Worm (Caenorhabditis elegans) whole organism, L4 larva: ENCODE measurements around the gene nhr-117.

Source experiments
- aha-1 ChIP-seq: fragments of 150-350 bp; peaks from one replicate; lab custom pipeline; 2014; ENCODE audit warnings: missing biosample characterization, missing genetic modification characterization
- aly-2 ChIP-seq: sonication (generic microtip); optimal IDR thresholded peaks from 2 replicates; lab custom pipeline; 2018; ENCODE audit warnings: missing biosample characterization, missing genetic modification characterization
- ceh-62 ChIP-seq: sonication (generic microtip); optimal IDR thresholded peaks from 2 replicates; lab custom pipeline; 2017; ENCODE audit warnings: missing biosample characterization, missing genetic modification characterization
- dpl-1 ChIP-seq: fragments of 150-350 bp; optimal IDR thresholded peaks from 2 replicates; lab custom pipeline; 2014; ENCODE audit warnings: missing biosample characterization, missing genetic modification reagents, missing genetic modification characterization
- duxl-1 ChIP-seq: sonication (generic microtip); optimal IDR thresholded peaks from 2 replicates; lab custom pipeline; 2016; ENCODE audit warnings: mild to moderate bottlenecking, missing genetic modification characterization, moderate library complexity, missing compliant biosample characterization; ENCODE audit not compliant: poor library complexity
- hif-1 ChIP-seq, 2 experiments: sonication (generic microtip); optimal IDR thresholded peaks; 2 replicates each; lab custom pipeline; 2016 to 2017; ENCODE audit warnings: missing compliant biosample characterization in 2 of 2, missing genetic modification characterization in 2 of 2, missing genetic modification reagents in 2 of 2, missing genotype in 2 of 2, mild to moderate bottlenecking in 1 of 2
- lsy-2 ChIP-seq, 2 experiments: fragments of 150-350 bp in 1 of 2; sonication (generic microtip) in 1 of 2; optimal IDR thresholded peaks; 2 replicates each; lab custom pipeline; 2014 to 2017; ENCODE audit warnings: missing biosample characterization in 2 of 2, missing genetic modification characterization in 2 of 2
- nhr-237 ChIP-seq: sonication (generic microtip); optimal IDR thresholded peaks from 2 replicates; lab custom pipeline; 2017; ENCODE audit warnings: missing biosample characterization, missing genetic modification characterization
- nhr-25 ChIP-seq: sonication (generic microtip); optimal IDR thresholded peaks from 2 replicates; lab custom pipeline; 2017; ENCODE audit warnings: missing genetic modification characterization, mild to moderate bottlenecking, missing compliant biosample characterization, antibody characterized with exemption, moderate library complexity, borderline replicate concordance; ENCODE audit not compliant: insufficient read depth
- pha-4 ChIP-seq, 2 experiments: fragments of 150-350 bp in 1 of 2; fragments of 200-800 bp in 1 of 2; sonication (Bioruptor generic) in 1 of 2; IDR thresholded peaks in 1 of 2; optimal IDR thresholded peaks in 1 of 2; 2 replicates each; pipeline versions ENCODE4 v1.3.6 to Lab custom; 2014 to 2022; ENCODE audit warnings: missing genetic modification characterization in 2 of 2, missing genetic modification reagents in 2 of 2, missing biosample characterization in 1 of 2, missing compliant biosample characterization in 1 of 2
- snpc-1.2 ChIP-seq: fragments of 200-800 bp; sonication (Bioruptor generic); IDR thresholded peaks from 2 replicates; pipeline ENCODE4 v1.3.6; 2022; ENCODE audit warnings: missing genetic modification reagents, missing genetic modification characterization, missing compliant biosample characterization
- tag-97 ChIP-seq: fragments of 200-800 bp; sonication (Bioruptor generic); IDR thresholded peaks from 2 replicates; pipeline ENCODE4 v1.3.6; 2022; ENCODE audit warnings: missing genetic modification characterization, missing compliant biosample characterization
- unc-130 ChIP-seq: sonication (generic microtip); optimal IDR thresholded peaks from 2 replicates; lab custom pipeline; 2016; ENCODE audit warnings: missing genetic modification reagents, missing genetic modification characterization, missing compliant biosample characterization
- unc-39 ChIP-seq: sonication (generic microtip); optimal IDR thresholded peaks from 2 replicates; lab custom pipeline; 2017; ENCODE audit warnings: missing biosample characterization, missing genetic modification characterization

DNA sequence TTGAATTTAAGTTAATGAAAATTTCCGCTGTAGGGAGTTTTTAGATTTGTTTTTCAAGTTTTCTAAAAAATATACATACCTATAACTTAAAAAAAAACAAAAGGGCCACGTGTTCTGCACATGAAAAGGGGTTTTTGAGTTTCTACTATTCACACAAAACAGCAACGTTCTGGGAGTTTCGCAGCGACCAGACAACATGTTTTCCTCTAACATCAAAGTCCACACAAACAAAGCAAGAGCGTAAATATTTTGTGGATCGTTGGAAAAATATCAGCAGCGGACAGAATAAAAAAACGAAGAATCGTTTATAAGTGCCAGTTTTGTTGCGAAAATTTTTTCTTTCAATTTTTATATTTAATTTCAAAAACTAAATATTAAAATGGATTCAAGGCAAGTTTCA, 22.6 kb upstream of the nhr-117 start, which contains the start of gene alh-2:
- TF ChIP-seq lsy-2 (tag; optimal IDR thresholded peaks at IDR 0.05; lab: Kevin White, UChicago) = no peak
- no peak for TF ChIP-seq unc-39
- TF ChIP-seq aly-2 (tag; lab: Kevin White, UChicago) = no peak
- TF ChIP-seq tag-97 = no peak
- no peak for TF ChIP-seq duxl-1 (tag; lab: Kevin White, UChicago)
- TF ChIP-seq dpl-1 (GFP tag; lab: Kevin White, UChicago) = no peak
- no peak for TF ChIP-seq snpc-1.2 (GFP tag; lab: Robert Waterston, UW)
- TF ChIP-seq unc-130 = no peak
- TF ChIP-seq aha-1 (tag; lab: Kevin White, UChicago) = no peak
- TF ChIP-seq ceh-62 (tag; lab: Kevin White, UChicago) = no peak
- TF ChIP-seq nhr-25 (tag; lab: Kevin White, UChicago) = no peak
- TF ChIP-seq hif-1 (tag; optimal IDR thresholded peaks at IDR 0.05; lab: Kevin White, UChicago) = no peak
- TF ChIP-seq pha-4 (GFP tag; IDR thresholded peaks at IDR 0.05; lab: Robert Waterston, UW) = no peak
- TF ChIP-seq pha-4 (tag; optimal IDR thresholded peaks at IDR 0.05; lab: Kevin White, UChicago) = no peak
- TF ChIP-seq nhr-237 = no peak
